Fruit fly (Drosophila melanogaster): ENCODE measurements around the gene CG31106.

DNA sequence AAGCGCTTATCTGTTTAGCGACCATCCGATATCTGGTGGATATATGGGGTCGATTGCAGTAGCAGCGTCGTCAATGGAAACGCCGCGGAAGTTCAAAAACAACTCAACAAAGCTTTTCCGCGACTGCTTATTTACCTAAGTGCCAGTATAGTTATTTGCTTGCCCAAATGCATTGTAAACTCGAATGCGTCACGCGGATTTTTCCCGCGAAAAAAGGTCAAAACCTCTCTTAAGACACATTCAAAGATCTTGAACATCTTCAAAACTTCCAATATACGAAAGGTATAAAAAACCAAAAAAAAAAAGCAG, 7.4 kb upstream of the CG31106 start:
- TF ChIP-seq psq (optimal IDR thresholded peaks at IDR 0.05): no peak
- no peak for TF ChIP-seq ttk (optimal IDR thresholded peaks at IDR 0.05)
- TF ChIP-seq Sin3A (optimal IDR thresholded peaks at IDR 0.05): no peak
